Fruit fly (Drosophila melanogaster): ENCODE measurements around the gene pzg.

DNA sequence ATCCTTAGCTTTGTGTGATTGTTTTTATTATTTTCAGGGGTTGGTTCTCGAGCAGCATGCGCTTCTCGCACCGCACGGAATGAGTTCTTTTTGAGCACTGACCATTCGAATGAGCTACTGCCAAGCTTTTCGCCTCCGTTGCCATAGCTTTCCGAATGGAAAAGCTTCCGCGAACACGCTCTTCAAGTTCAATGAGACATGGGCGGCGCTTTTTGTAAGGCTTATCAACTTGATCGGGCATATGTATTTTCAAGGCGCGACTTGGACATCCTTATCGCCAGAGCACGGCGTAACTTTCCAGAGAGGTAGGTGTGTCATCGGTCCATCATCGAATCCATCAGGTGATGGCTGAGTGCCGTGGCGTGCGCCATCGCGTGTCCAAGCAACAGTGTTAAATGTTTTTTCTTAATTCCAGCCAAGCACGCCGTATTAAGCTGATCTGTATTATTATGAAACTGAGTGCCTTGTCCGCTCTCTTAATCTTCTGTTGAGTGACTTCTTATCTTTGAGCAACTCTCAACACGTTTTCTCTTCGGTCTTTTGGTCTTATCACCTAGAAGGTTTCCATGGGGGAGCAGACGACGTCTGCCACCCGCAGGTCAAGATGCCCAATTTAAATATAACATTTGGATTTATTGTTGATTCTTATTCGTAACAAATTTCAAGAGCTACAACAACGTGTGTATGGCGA, 5.9 kb upstream of the pzg start, which contains the start of gene AcCoAS:
- TF ChIP-seq CTCF (optimal IDR thresholded peaks at IDR 0.05) (no peak), CG8478 (optimal IDR thresholded peaks at IDR 0.05) (no peak)

Data from S2 (cell line).